Fruit fly (Drosophila melanogaster) whole organism, embryonic: ENCODE measurements around the gene GCS2beta.

Source experiments
- Aef1 ChIP-seq: fragments of 200-800 bp; sonication (Bioruptor generic); IDR thresholded peaks from 3 replicates; pipeline ENCODE4 v1.3.6; 2022; ENCODE audit warnings: missing biosample characterization, missing genetic modification characterization
- Antp ChIP-seq: fragments of 200-800 bp; sonication (Bioruptor generic); optimal IDR thresholded peaks from 3 replicates; lab custom pipeline; 2016; ENCODE audit warnings: missing biosample characterization, missing genetic modification characterization
- C15 ChIP-seq: fragments of 200-800 bp; sonication (Bioruptor generic); IDR thresholded peaks from 3 replicates; pipeline ENCODE4 v1.3.6; 2022; ENCODE audit warnings: missing biosample characterization, missing genetic modification characterization
- CG11398 ChIP-seq: fragments of 200-800 bp; sonication (Bioruptor generic); optimal IDR thresholded peaks from 2 replicates; lab custom pipeline; 2016; ENCODE audit warnings: missing biosample characterization, missing genetic modification characterization
- CG11504 ChIP-seq: fragments of 200-800 bp; sonication (Bioruptor generic); optimal IDR thresholded peaks from 3 replicates; lab custom pipeline; 2019; ENCODE audit warnings: missing biosample characterization, mild to moderate bottlenecking, missing genetic modification characterization, moderate library complexity
- CG1233 ChIP-seq: fragments of 200-800 bp; sonication (Bioruptor generic); optimal IDR thresholded peaks from 4 replicates; lab custom pipeline; 2018; ENCODE audit warnings: missing biosample characterization, mild to moderate bottlenecking, missing genetic modification characterization
- CG12769 ChIP-seq: fragments of 200-800 bp; sonication (Bioruptor generic); optimal IDR thresholded peaks from 2 replicates; lab custom pipeline; 2019; ENCODE audit warnings: missing biosample characterization, mild to moderate bottlenecking, missing genetic modification characterization, moderate library complexity
- CG14050 ChIP-seq: fragments of 200-800 bp; sonication (Bioruptor generic); IDR thresholded peaks from 3 replicates; pipeline ENCODE4 v1.3.6; 2022; ENCODE audit warnings: missing biosample characterization, missing genetic modification characterization
- CG1602 ChIP-seq: fragments of 200-800 bp; sonication (Bioruptor generic); optimal IDR thresholded peaks from 3 replicates; lab custom pipeline; 2016; ENCODE audit warnings: missing biosample characterization, missing genetic modification characterization
- CG2889 ChIP-seq: fragments of 200-800 bp; sonication (Bioruptor generic); IDR thresholded peaks from 3 replicates; pipeline ENCODE4 v1.3.6; 2022; ENCODE audit warnings: missing biosample characterization, missing genetic modification characterization
- CG30020 ChIP-seq: fragments of 200-800 bp; optimal IDR thresholded peaks from 2 replicates; lab custom pipeline; 2019; ENCODE audit warnings: missing biosample characterization, mild to moderate bottlenecking, missing genetic modification characterization, moderate library complexity
- CG32767 ChIP-seq: fragments of 200-800 bp; sonication (Bioruptor generic); IDR thresholded peaks from 2 replicates; pipeline ENCODE4 v1.3.6; 2022; ENCODE audit warnings: missing biosample characterization, missing genetic modification characterization
- CG32772 ChIP-seq: fragments of 200-800 bp; sonication (Bioruptor generic); IDR thresholded peaks from 2 replicates; pipeline ENCODE4 v1.3.6; 2022; ENCODE audit warnings: missing biosample characterization, missing genetic modification characterization
- CG34224 ChIP-seq: fragments of 200-800 bp; sonication (Bioruptor generic); IDR thresholded peaks from 3 replicates; pipeline ENCODE4 v1.3.6; 2022; ENCODE audit warnings: missing biosample characterization, missing genetic modification characterization; ENCODE audit not compliant: partially characterized antibody
- CG3995 ChIP-seq: fragments of 200-800 bp; sonication (Bioruptor generic); optimal IDR thresholded peaks from 3 replicates; lab custom pipeline; 2016; ENCODE audit warnings: missing biosample characterization, missing genetic modification characterization
- CG4707 ChIP-seq: fragments of 200-800 bp; sonication (Bioruptor generic); optimal IDR thresholded peaks from 2 replicates; lab custom pipeline; 2018; ENCODE audit warnings: missing biosample characterization, mild to moderate bottlenecking, missing genetic modification characterization, moderate library complexity
- CG6254 ChIP-seq: fragments of 200-800 bp; sonication (Bioruptor generic); optimal IDR thresholded peaks from 3 replicates; lab custom pipeline; 2017; ENCODE audit warnings: mild to moderate bottlenecking, missing biosample characterization, missing genetic modification reagents, missing genetic modification characterization
- CG6854 ChIP-seq: fragments of 200-800 bp; sonication (Bioruptor generic); optimal IDR thresholded peaks from 3 replicates; lab custom pipeline; 2017; ENCODE audit warnings: missing biosample characterization, mild to moderate bottlenecking, missing genetic modification characterization
- CG7786 ChIP-seq: fragments of 200-800 bp; sonication (Bioruptor generic); optimal IDR thresholded peaks from 2 replicates; lab custom pipeline; 2016; ENCODE audit warnings: missing biosample characterization, missing genetic modification characterization
- CG7928 ChIP-seq: fragments of 200-800 bp; sonication (Bioruptor generic); optimal IDR thresholded peaks from 2 replicates; lab custom pipeline; 2017; ENCODE audit warnings: missing biosample characterization, mild to moderate bottlenecking, missing genetic modification characterization
- D19B ChIP-seq: fragments of 200-800 bp; sonication (Bioruptor generic); optimal IDR thresholded peaks from 2 replicates; lab custom pipeline; 2017; ENCODE audit warnings: missing biosample characterization, mild to moderate bottlenecking, missing genetic modification characterization
- Dbx ChIP-seq: fragments of 200-800 bp; sonication (Bioruptor generic); IDR thresholded peaks from 3 replicates; pipeline ENCODE4 v1.3.6; 2022; ENCODE audit warnings: missing biosample characterization, missing genetic modification characterization
- Dp ChIP-seq: fragments of 200-800 bp; sonication (Bioruptor generic); optimal IDR thresholded peaks from 2 replicates; lab custom pipeline; 2018; ENCODE audit warnings: missing biosample characterization, mild to moderate bottlenecking, missing genetic modification characterization, moderate library complexity
- Dref ChIP-seq: fragments of 200-800 bp; sonication (Bioruptor generic); IDR thresholded peaks from 2 replicates; pipeline ENCODE4 v1.3.6; 2022; ENCODE audit warnings: missing biosample characterization, missing genetic modification characterization
- HLH3B ChIP-seq: fragments of 200-800 bp; sonication (Bioruptor generic); IDR thresholded peaks from 2 replicates; pipeline ENCODE4 v1.3.6; 2022; ENCODE audit warnings: missing biosample characterization, missing genetic modification characterization
- Hmr ChIP-seq: fragments of 200-800 bp; sonication (Bioruptor generic); optimal IDR thresholded peaks from 3 replicates; lab custom pipeline; 2017; ENCODE audit warnings: mild to moderate bottlenecking, missing biosample characterization, missing genetic modification reagents, missing genetic modification characterization
- Lhr ChIP-seq: fragments of 200-800 bp; sonication (Bioruptor generic); optimal IDR thresholded peaks from 3 replicates; lab custom pipeline; 2017; ENCODE audit warnings: mild to moderate bottlenecking, missing biosample characterization, missing genetic modification reagents, missing genetic modification characterization
- Meics ChIP-seq: fragments of 200-800 bp; sonication (Bioruptor generic); optimal IDR thresholded peaks from 2 replicates; lab custom pipeline; 2017; ENCODE audit warnings: missing biosample characterization, mild to moderate bottlenecking, missing genetic modification characterization
- Mrtf ChIP-seq: fragments of 200-800 bp; sonication (Bioruptor generic); IDR thresholded peaks from 3 replicates; pipeline ENCODE4 v1.3.6; 2022; ENCODE audit warnings: missing biosample characterization, missing genetic modification characterization
- Tbp ChIP-seq: fragments of >200 bp; optimal IDR thresholded peaks from 2 replicates; lab custom pipeline; 2018; ENCODE audit warnings: missing biosample characterization, missing genetic modification characterization
- Vsx1 ChIP-seq: fragments of 200-800 bp; sonication (Bioruptor generic); optimal IDR thresholded peaks from 2 replicates; lab custom pipeline; 2017; ENCODE audit warnings: missing biosample characterization, mild to moderate bottlenecking, missing genetic modification characterization, missing genetic modification reagents
- abd-A ChIP-seq: fragments of 200-800 bp; sonication (Bioruptor generic); optimal IDR thresholded peaks from 3 replicates; lab custom pipeline; 2019; ENCODE audit warnings: missing biosample characterization, mild to moderate bottlenecking, missing genetic modification characterization, moderate library complexity
- ci ChIP-seq: fragments of 200-800 bp; sonication (Bioruptor generic); IDR thresholded peaks from 3 replicates; pipeline ENCODE4 v1.3.6; 2022; ENCODE audit warnings: missing biosample characterization, missing genetic modification characterization
- crol ChIP-seq: fragments of 200-800 bp; sonication (Bioruptor generic); IDR thresholded peaks from 2 replicates; pipeline ENCODE4 v1.3.6; 2022; ENCODE audit warnings: missing biosample characterization, missing genetic modification characterization
- dysf ChIP-seq: fragments of 200-800 bp; sonication (Bioruptor generic); IDR thresholded peaks from 3 replicates; pipeline ENCODE4 v1.3.6; 2022; ENCODE audit warnings: missing biosample characterization, missing genetic modification characterization
- fu2 ChIP-seq: fragments of 200-800 bp; sonication (Bioruptor generic); optimal IDR thresholded peaks from 2 replicates; lab custom pipeline; 2016; ENCODE audit warnings: missing biosample characterization, missing genetic modification characterization
- gce ChIP-seq: fragments of 200-800 bp; sonication (Bioruptor generic); IDR thresholded peaks from 3 replicates; pipeline ENCODE4 v1.3.6; 2022; ENCODE audit warnings: missing biosample characterization, missing genetic modification characterization
- grn ChIP-seq: fragments of 200-800 bp; sonication (Bioruptor generic); optimal IDR thresholded peaks from 3 replicates; lab custom pipeline; 2017; ENCODE audit warnings: missing biosample characterization, missing genetic modification characterization
- ind ChIP-seq: fragments of 200-800 bp; sonication (Bioruptor generic); optimal IDR thresholded peaks from 3 replicates; lab custom pipeline; 2016; ENCODE audit warnings: missing biosample characterization, missing genetic modification characterization
- insv ChIP-seq, 2 experiments: fragments of 200-800 bp; sonication (Bioruptor generic); optimal IDR thresholded peaks; 3 replicates each; lab custom pipeline; 2016 to 2018; ENCODE audit warnings: missing biosample characterization in 2 of 2, missing genetic modification characterization in 2 of 2
- jumu ChIP-seq: fragments of 200-800 bp; sonication (Bioruptor generic); optimal IDR thresholded peaks from 3 replicates; lab custom pipeline; 2016; ENCODE audit warnings: missing biosample characterization, missing genetic modification characterization
- kah ChIP-seq: fragments of 200-800 bp; sonication (Bioruptor generic); optimal IDR thresholded peaks from 2 replicates; lab custom pipeline; 2018; ENCODE audit warnings: missing biosample characterization, mild to moderate bottlenecking, missing genetic modification characterization
- ranshi ChIP-seq: fragments of 200-800 bp; sonication (Bioruptor generic); IDR thresholded peaks from 2 replicates; pipeline ENCODE4 v1.3.6; 2022; ENCODE audit warnings: missing biosample characterization, missing genetic modification characterization
- repo ChIP-seq: fragments of 200-800 bp; sonication (Bioruptor generic); optimal IDR thresholded peaks from 2 replicates; lab custom pipeline; 2016; ENCODE audit warnings: missing biosample characterization, missing genetic modification characterization
- scrt ChIP-seq: fragments of 200-800 bp; sonication (Bioruptor generic); optimal IDR thresholded peaks from 2 replicates; lab custom pipeline; 2018; ENCODE audit warnings: missing biosample characterization, mild to moderate bottlenecking, missing genetic modification characterization, moderate library complexity
- seq ChIP-seq: fragments of 200-800 bp; sonication (Bioruptor generic); IDR thresholded peaks from 2 replicates; pipeline ENCODE4 v1.3.6; 2022; ENCODE audit warnings: missing biosample characterization, missing genetic modification characterization
- sob ChIP-seq: fragments of 200-800 bp; sonication (Bioruptor generic); IDR thresholded peaks from 2 replicates; pipeline ENCODE4 v1.3.6; 2022; ENCODE audit warnings: missing biosample characterization, missing genetic modification characterization
- toy ChIP-seq: fragments of 200-800 bp; sonication (Bioruptor generic); IDR thresholded peaks from 2 replicates; pipeline ENCODE4 v1.3.6; 2022; ENCODE audit warnings: missing biosample characterization, missing genetic modification characterization
- ttk ChIP-seq: fragments of 200-800 bp; sonication (Bioruptor generic); IDR thresholded peaks from 2 replicates; pipeline ENCODE4 v2.1.2; 2022; ENCODE audit warnings: missing biosample characterization, missing genetic modification characterization
- tx ChIP-seq: fragments of 200-800 bp; sonication (Bioruptor generic); optimal IDR thresholded peaks from 2 replicates; lab custom pipeline; 2016; ENCODE audit warnings: missing biosample characterization, missing genetic modification characterization
- unpg ChIP-seq: fragments of 200-800 bp; sonication (Bioruptor generic); optimal IDR thresholded peaks from 3 replicates; lab custom pipeline; 2018; ENCODE audit warnings: missing biosample characterization, mild to moderate bottlenecking, missing genetic modification characterization, moderate library complexity
- usp ChIP-seq: fragments of >200 bp; optimal IDR thresholded peaks from 2 replicates; lab custom pipeline; 2017; ENCODE audit warnings: missing biosample characterization, missing genetic modification characterization
- wdn ChIP-seq: fragments of 200-800 bp; sonication (Bioruptor generic); IDR thresholded peaks from 2 replicates; pipeline ENCODE4 v1.3.6; 2022; ENCODE audit warnings: missing biosample characterization, missing genetic modification characterization

GCS2beta gene

DNA sequence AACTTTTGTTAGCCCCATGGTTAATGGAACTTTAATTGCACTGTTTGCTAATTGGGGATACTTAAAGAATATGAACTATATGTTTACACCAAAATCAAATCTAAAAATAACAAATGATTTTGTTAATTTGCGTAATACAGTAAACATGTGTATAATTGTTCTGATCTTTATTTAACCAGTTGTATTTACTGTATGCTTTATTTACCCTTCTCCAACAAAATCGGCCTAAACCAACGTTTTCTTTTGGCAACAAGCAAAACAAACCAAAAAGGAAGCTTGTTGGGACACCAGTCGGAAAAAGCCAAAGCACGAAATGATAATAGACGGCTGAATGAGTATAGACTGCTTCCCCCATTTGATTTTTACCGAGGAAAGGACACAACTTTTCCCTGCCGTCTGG lies 13.5 kb downstream of the GCS2beta start (continued):
- TF ChIP-seq dysf (GFP tag; lab: Robert Waterston, UW) = peak; percentile 26; the same call in 1 of the 3 replicates
- no peak for TF ChIP-seq ci (GFP tag; lab: Robert Waterston, UW)
- no peak for TF ChIP-seq abd-A (tag; lab: Kevin White, UChicago)
- TF ChIP-seq ttk (GFP tag; lab: Robert Waterston, UW) = no peak
- no peak for TF ChIP-seq CG1602 (GFP tag; lab: Kevin White, UChicago)
- peak; percentile 90 for TF ChIP-seq Hmr (GFP tag; lab: Kevin White, UChicago)
- no peak for TF ChIP-seq jumu (GFP tag; lab: Kevin White, UChicago)
- TF ChIP-seq gce = no peak
- no peak for TF ChIP-seq Mrtf
- TF ChIP-seq scrt (GFP tag; lab: Kevin White, UChicago) = peak; percentile 58
- TF ChIP-seq kah (GFP tag; lab: Kevin White, UChicago) = no peak
- no peak for TF ChIP-seq crol
- TF ChIP-seq Lhr (GFP tag; lab: Kevin White, UChicago) = no peak
- peak; percentile 35; the same call in 1 of the 2 replicates for TF ChIP-seq seq
- TF ChIP-seq Aef1 (GFP tag; lab: Robert Waterston, UW) = no peak
- TF ChIP-seq CG34224 (GFP tag; lab: Robert Waterston, UW) = no peak
- TF ChIP-seq CG2889 = no peak
- TF ChIP-seq D19B = peak; percentile 62
- peak; percentile 36 for TF ChIP-seq CG3995 (GFP tag; lab: Kevin White, UChicago)
- TF ChIP-seq insv (GFP tag; optimal IDR thresholded peaks at IDR 0.05; lab: Kevin White, UChicago) = peak in 1 of 2 experiments; percentile 6
- TF ChIP-seq CG1233 (GFP tag; lab: Kevin White, UChicago) = peak; percentile 64
- peak; percentile 44 for TF ChIP-seq CG7928
- TF ChIP-seq unpg (GFP tag; lab: Kevin White, UChicago) = peak; percentile 54
- TF ChIP-seq Dbx = peak; percentile 83; the same call in 2 of the 3 replicates
- no peak for TF ChIP-seq Tbp (GFP tag; lab: Kevin White, UChicago)
- TF ChIP-seq CG32767 = no peak
- TF ChIP-seq repo = no peak
- TF ChIP-seq Meics = peak; percentile 84
- peak; percentile 91 for TF ChIP-seq CG12769 (tag; lab: Kevin White, UChicago)
- TF ChIP-seq CG30020 (tag; lab: Kevin White, UChicago) = no peak
- no peak for TF ChIP-seq usp (GFP tag; lab: Kevin White, UChicago)
- TF ChIP-seq toy = no peak
- peak; percentile 78; the same call in 1 of the 2 replicates for TF ChIP-seq sob
- TF ChIP-seq CG4707 (GFP tag; lab: Kevin White, UChicago) = no peak
- TF ChIP-seq CG6854 (GFP tag; lab: Kevin White, UChicago) = peak; percentile 80
- TF ChIP-seq grn (GFP tag; lab: Kevin White, UChicago) = no peak
- peak; percentile 47 for TF ChIP-seq CG11398 (GFP tag; lab: Kevin White, UChicago)
- TF ChIP-seq Vsx1 (GFP tag; lab: Kevin White, UChicago) = peak; percentile 33
- TF ChIP-seq fu2 (GFP tag; lab: Kevin White, UChicago) = peak; percentile 34
- TF ChIP-seq C15 (GFP tag; lab: Robert Waterston, UW) = peak; percentile 15; the same call in 1 of the 3 replicates
- no peak for TF ChIP-seq Dp
- no peak for TF ChIP-seq Antp
- TF ChIP-seq CG6254 (GFP tag; lab: Kevin White, UChicago) = no peak
- TF ChIP-seq tx (GFP tag; lab: Kevin White, UChicago) = no peak
- TF ChIP-seq wdn (GFP tag; lab: Robert Waterston, UW) = peak; percentile 47; the same call in 1 of the 2 replicates
- TF ChIP-seq ind (GFP tag; lab: Kevin White, UChicago) = no peak
- no peak for TF ChIP-seq Dref
- TF ChIP-seq CG14050 (GFP tag; lab: Robert Waterston, UW) = no peak
- TF ChIP-seq CG32772 (GFP tag; lab: Robert Waterston, UW) = no peak
- TF ChIP-seq CG7786 (GFP tag; lab: Kevin White, UChicago) = no peak
- TF ChIP-seq HLH3B (GFP tag; lab: Robert Waterston, UW) = no peak
- peak; percentile 32; the same call in 1 of the 2 replicates for TF ChIP-seq ranshi (GFP tag; lab: Robert Waterston, UW)
- no peak for TF ChIP-seq CG11504 (tag; lab: Kevin White, UChicago)
